Worm (Caenorhabditis elegans) whole organism, midembryonic: ENCODE data around the gene Y54G2A.40.

Source experiments
- cog-1 ChIP-seq: sonication (generic microtip); optimal IDR thresholded peaks from 2 replicates; lab custom pipeline; 2016; ENCODE audit warnings: missing genetic modification characterization, missing compliant biosample characterization
- klf-2 ChIP-seq: fragments of 200-800 bp; sonication (Bioruptor generic); conservative IDR thresholded peaks from 2 replicates; pipeline ENCODE4 v1.3.6; 2022; ENCODE audit warnings: missing genetic modification reagents, missing genetic modification characterization, missing compliant biosample characterization
- med-1 ChIP-seq: sonication (generic microtip); optimal IDR thresholded peaks from 2 replicates; lab custom pipeline; 2017; ENCODE audit warnings: missing genetic modification characterization, mild to moderate bottlenecking, missing compliant biosample characterization, antibody characterized with exemption, missing genetic modification reagents; ENCODE audit not compliant: insufficient read depth
- ztf-23 ChIP-seq: fragments of 200-800 bp; sonication (Bioruptor generic); IDR thresholded peaks from 2 replicates; pipeline ENCODE4 v1.3.6; 2022; ENCODE audit warnings: missing genetic modification reagents, missing genetic modification characterization, missing compliant biosample characterization

ce11 chrIV:2864743-2865142 lies 18.5 kb downstream of the Y54G2A.40 start, which contains the start of gene Y54G2A.16:
- TF ChIP-seq cog-1 (tag; lab: Kevin White, UChicago) (no peak), med-1 (no peak), klf-2 (GFP tag; lab: Robert Waterston, UW) (no peak), ztf-23 (GFP tag; lab: Robert Waterston, UW) (no peak)
